Worm (Caenorhabditis elegans): Measurements from ENCODE around the gene W08F4.3.

DNA sequence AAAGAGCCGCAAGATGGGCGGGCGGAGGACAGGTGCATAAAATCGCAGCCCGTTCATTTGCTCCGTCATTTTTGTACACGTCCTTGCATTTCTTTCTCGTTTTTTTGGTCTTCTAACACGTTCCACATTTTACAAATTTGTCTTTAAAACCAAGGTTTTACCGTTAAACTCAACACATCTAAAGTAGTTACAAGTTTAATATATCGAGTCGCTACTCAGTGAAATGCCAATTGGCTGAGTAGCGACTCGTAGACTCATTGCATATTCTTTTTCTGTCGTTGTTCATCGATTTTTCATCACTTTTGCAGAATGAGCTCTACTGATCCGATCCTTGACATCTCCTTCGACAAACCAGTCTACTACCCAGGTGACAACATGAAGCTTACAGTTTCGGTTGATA lies 46.8 kb downstream of the W08F4.3 start, which contains the start of gene arrd-1:
- TF ChIP-seq unc-39 (tag; optimal IDR thresholded peaks at IDR 0.05) (no peak), ces-1 (GFP tag; optimal IDR thresholded peaks at IDR 0.05) (no peak), pha-4 (tag; optimal IDR thresholded peaks at IDR 0.05) (no peak), nhr-12 (tag; optimal IDR thresholded peaks at IDR 0.05) (no peak), elt-1 (tag; optimal IDR thresholded peaks at IDR 0.05; ENCODE audit: borderline replicate concordance, insufficient read depth) (no peak), sptf-1 (tag; optimal IDR thresholded peaks at IDR 0.05) (no peak), mep-1 (tag; optimal IDR thresholded peaks at IDR 0.05) (no peak)

All from whole organism, mixed stage, embryonic.